Worm (Caenorhabditis elegans) whole organism, L4 larva: ENCODE measurements around the gene Y39A3B.8.

Experiments
- F10B5.3 ChIP-seq: sonication (generic microtip); optimal IDR thresholded peaks from 2 replicates; lab custom pipeline; 2016; ENCODE audit warnings: mild to moderate bottlenecking, missing genetic modification characterization, missing compliant biosample characterization
- F26F4.8 ChIP-seq: fragments of 200-800 bp; sonication (Bioruptor generic); conservative IDR thresholded peaks from 2 replicates; pipeline ENCODE4 v1.3.6; 2022; ENCODE audit warnings: missing genetic modification characterization, missing compliant biosample characterization
- F44E2.7 ChIP-seq: fragments of 200-800 bp; sonication (Bioruptor generic); IDR thresholded peaks from 2 replicates; pipeline ENCODE4 v2.1.2; 2022; ENCODE audit warnings: missing genetic modification characterization, missing compliant biosample characterization
- T26A8.4 ChIP-seq: fragments of 200-800 bp; sonication (Bioruptor generic); IDR thresholded peaks from 2 replicates; pipeline ENCODE4 v1.3.6; 2022; ENCODE audit warnings: missing genetic modification characterization, missing compliant biosample characterization
- Y105C5A.15 ChIP-seq: fragments of 200-800 bp; sonication (Bioruptor generic); IDR thresholded peaks from 2 replicates; pipeline ENCODE4 v1.3.6; 2022; ENCODE audit warnings: missing genetic modification characterization, missing compliant biosample characterization
- Y48G9A.11 ChIP-seq: fragments of 200-800 bp; sonication (Bioruptor generic); IDR thresholded peaks from 2 replicates; pipeline ENCODE4 v1.3.6; 2022; ENCODE audit warnings: missing genetic modification reagents, missing genetic modification characterization, missing compliant biosample characterization
- Y5F2A.4 ChIP-seq: fragments of 200-800 bp; sonication (Bioruptor generic); optimal IDR thresholded peaks from 2 replicates; lab custom pipeline; 2018; ENCODE audit warnings: mild to moderate bottlenecking, missing genetic modification characterization, missing compliant biosample characterization
- Y75B8A.6 ChIP-seq: fragments of 200-800 bp; sonication (Bioruptor generic); IDR thresholded peaks from 2 replicates; pipeline ENCODE4 v1.3.6; 2022; ENCODE audit warnings: missing genetic modification reagents, missing genetic modification characterization, missing compliant biosample characterization
- ZK546.5 ChIP-seq, 2 experiments: sonication (generic microtip); optimal IDR thresholded peaks; 2 replicates each; lab custom pipeline; 2017; ENCODE audit warnings: missing biosample characterization in 2 of 2, missing genetic modification characterization in 2 of 2
- aha-1 ChIP-seq: fragments of 150-350 bp; peaks from one replicate; lab custom pipeline; 2014; ENCODE audit warnings: missing biosample characterization, missing genetic modification characterization
- aly-2 ChIP-seq: sonication (generic microtip); optimal IDR thresholded peaks from 2 replicates; lab custom pipeline; 2018; ENCODE audit warnings: missing biosample characterization, missing genetic modification characterization
- ama-1 ChIP-seq: fragments of 150-350 bp; optimal IDR thresholded peaks from 2 replicates; lab custom pipeline; 2014; ENCODE audit warnings: inconsistent platforms, mixed read lengths
- arid-1 ChIP-seq: fragments of 200-800 bp; sonication (Bioruptor generic); conservative IDR thresholded peaks from 2 replicates; pipeline ENCODE4 v1.3.6; 2022; ENCODE audit warnings: missing genetic modification reagents, missing genetic modification characterization, missing compliant biosample characterization
- ceh-62 ChIP-seq: sonication (generic microtip); optimal IDR thresholded peaks from 2 replicates; lab custom pipeline; 2017; ENCODE audit warnings: missing biosample characterization, missing genetic modification characterization
- daf-12 ChIP-seq: fragments of 150-350 bp; optimal IDR thresholded peaks from 2 replicates; lab custom pipeline; 2014; ENCODE audit warnings: missing biosample characterization, missing genetic modification reagents, missing genetic modification characterization
- dmd-8 ChIP-seq: fragments of 200-800 bp; sonication (Bioruptor generic); IDR thresholded peaks from 2 replicates; pipeline ENCODE4 v1.3.6; 2022; ENCODE audit warnings: missing genetic modification characterization, missing compliant biosample characterization
- dmd-9 ChIP-seq: fragments of 200-800 bp; sonication (Bioruptor generic); IDR thresholded peaks from 2 replicates; pipeline ENCODE4 v1.3.6; 2022; ENCODE audit warnings: missing genetic modification reagents, missing genetic modification characterization, missing compliant biosample characterization
- dpl-1 ChIP-seq: fragments of 150-350 bp; optimal IDR thresholded peaks from 2 replicates; lab custom pipeline; 2014; ENCODE audit warnings: missing biosample characterization, missing genetic modification reagents, missing genetic modification characterization
- fos-1 ChIP-seq: fragments of 150-350 bp; optimal IDR thresholded peaks from 2 replicates; lab custom pipeline; 2014; ENCODE audit warnings: missing biosample characterization, missing genetic modification characterization
- hif-1 ChIP-seq, 2 experiments: sonication (generic microtip); optimal IDR thresholded peaks; 2 replicates each; lab custom pipeline; 2016 to 2017; ENCODE audit warnings: missing compliant biosample characterization in 2 of 2, missing genetic modification characterization in 2 of 2, missing genetic modification reagents in 2 of 2, missing genotype in 2 of 2, mild to moderate bottlenecking in 1 of 2
- hmg-1.1 ChIP-seq: fragments of 200-800 bp; sonication (Bioruptor generic); IDR thresholded peaks from 2 replicates; pipeline ENCODE4 v1.3.6; 2022; ENCODE audit warnings: missing genetic modification reagents, missing genetic modification characterization, missing compliant biosample characterization
- jun-1 ChIP-seq: fragments of 150-350 bp; optimal IDR thresholded peaks from 2 replicates; lab custom pipeline; 2014; ENCODE audit warnings: missing biosample characterization, missing genetic modification reagents, missing genetic modification characterization
- lim-7 ChIP-seq: fragments of 200-800 bp; sonication (Bioruptor generic); IDR thresholded peaks from 2 replicates; pipeline ENCODE4 v1.3.6; 2022; ENCODE audit warnings: missing genetic modification characterization, missing compliant biosample characterization
- lin-1 ChIP-seq: fragments of 200-800 bp; sonication (Bioruptor generic); IDR thresholded peaks from 2 replicates; pipeline ENCODE4 v1.3.6; 2022; ENCODE audit warnings: missing genetic modification reagents, missing genetic modification characterization, missing compliant biosample characterization
- lin-38 ChIP-seq: fragments of 200-800 bp; sonication (Bioruptor generic); IDR thresholded peaks from 2 replicates; pipeline ENCODE4 v1.3.6; 2022; ENCODE audit warnings: missing genetic modification reagents, missing genetic modification characterization, missing compliant biosample characterization
- lir-3 ChIP-seq: sonication (generic microtip); optimal IDR thresholded peaks from 2 replicates; lab custom pipeline; 2016; ENCODE audit warnings: mild to moderate bottlenecking, missing genetic modification characterization, missing compliant biosample characterization
- madf-5 ChIP-seq, 2 experiments: fragments of 200-800 bp; sonication (Bioruptor generic); IDR thresholded peaks; 2 replicates each; pipeline ENCODE4 v1.3.6; 2022; ENCODE audit warnings: missing compliant biosample characterization in 2 of 2, missing genetic modification characterization in 2 of 2
- mep-1 ChIP-seq: fragments of 150-350 bp; sonication (generic microtip); optimal IDR thresholded peaks from 3 replicates; lab custom pipeline; 2014; ENCODE audit warnings: missing biosample characterization, missing genetic modification characterization
- mes-2 ChIP-seq: sonication (generic microtip); optimal IDR thresholded peaks from 2 replicates; lab custom pipeline; 2016; ENCODE audit warnings: missing genotype, mild to moderate bottlenecking, missing genetic modification characterization, missing compliant biosample characterization; ENCODE audit not compliant: poor library complexity, severe bottlenecking
- mxl-3 ChIP-seq: fragments of 200-800 bp; sonication (Bioruptor generic); optimal IDR thresholded peaks from 2 replicates; lab custom pipeline; 2018; ENCODE audit warnings: mild to moderate bottlenecking, missing genetic modification characterization, missing compliant biosample characterization
- nhr-11 ChIP-seq: fragments of 150-350 bp; optimal IDR thresholded peaks from 2 replicates; lab custom pipeline; 2014; ENCODE audit warnings: missing biosample characterization, missing genetic modification characterization
- nhr-237 ChIP-seq: sonication (generic microtip); optimal IDR thresholded peaks from 2 replicates; lab custom pipeline; 2017; ENCODE audit warnings: missing biosample characterization, missing genetic modification characterization
- nhr-41 ChIP-seq: fragments of 200-800 bp; sonication (Bioruptor generic); IDR thresholded peaks from 2 replicates; pipeline ENCODE4 v1.3.6; 2022; ENCODE audit warnings: missing genetic modification reagents, missing genetic modification characterization, missing compliant biosample characterization
- nhr-48 ChIP-seq: sonication (generic microtip); optimal IDR thresholded peaks from 2 replicates; lab custom pipeline; 2016; ENCODE audit warnings: mild to moderate bottlenecking, missing genetic modification characterization, missing compliant biosample characterization
- nhr-76 ChIP-seq: fragments of 150-350 bp; optimal IDR thresholded peaks from 2 replicates; lab custom pipeline; 2014; ENCODE audit warnings: missing biosample characterization, missing genetic modification characterization
- nhr-77 ChIP-seq: fragments of 150-350 bp; optimal IDR thresholded peaks from 2 replicates; lab custom pipeline; 2014; ENCODE audit warnings: missing biosample characterization, missing genetic modification characterization
- pqm-1 ChIP-seq: sonication (generic microtip); optimal IDR thresholded peaks from 2 replicates; lab custom pipeline; 2017; ENCODE audit warnings: missing biosample characterization, missing genetic modification characterization
- sdz-12 ChIP-seq: fragments of 200-800 bp; sonication (Bioruptor generic); optimal IDR thresholded peaks from 2 replicates; lab custom pipeline; 2018; ENCODE audit warnings: mild to moderate bottlenecking, missing genetic modification characterization, missing compliant biosample characterization
- snpc-1.2 ChIP-seq: fragments of 200-800 bp; sonication (Bioruptor generic); IDR thresholded peaks from 2 replicates; pipeline ENCODE4 v1.3.6; 2022; ENCODE audit warnings: missing genetic modification reagents, missing genetic modification characterization, missing compliant biosample characterization
- spr-3 ChIP-seq: fragments of 200-800 bp; sonication (Bioruptor generic); optimal IDR thresholded peaks from 2 replicates; lab custom pipeline; 2018; ENCODE audit warnings: mild to moderate bottlenecking, missing genetic modification characterization, missing compliant biosample characterization
- unc-130 ChIP-seq: sonication (generic microtip); optimal IDR thresholded peaks from 2 replicates; lab custom pipeline; 2016; ENCODE audit warnings: missing genetic modification reagents, missing genetic modification characterization, missing compliant biosample characterization
- vab-7 ChIP-seq: fragments of 200-800 bp; sonication (Bioruptor generic); IDR thresholded peaks from 2 replicates; pipeline ENCODE4 v1.3.6; 2022; ENCODE audit warnings: missing genetic modification reagents, missing genetic modification characterization, missing compliant biosample characterization
- zfp-2 ChIP-seq: sonication (generic microtip); optimal IDR thresholded peaks from 2 replicates; lab custom pipeline; 2016; ENCODE audit warnings: mild to moderate bottlenecking, missing genetic modification characterization, missing compliant biosample characterization
- zfp-3 ChIP-seq: fragments of 200-800 bp; sonication (Bioruptor generic); conservative IDR thresholded peaks from 2 replicates; pipeline ENCODE4 v1.3.6; 2022; ENCODE audit warnings: missing genetic modification reagents, missing genetic modification characterization, missing compliant biosample characterization
- ztf-7 ChIP-seq: fragments of 150-350 bp; optimal IDR thresholded peaks from 2 replicates; lab custom pipeline; 2014; ENCODE audit warnings: missing biosample characterization, missing genetic modification characterization

Y39A3B.8 gene

DNA sequence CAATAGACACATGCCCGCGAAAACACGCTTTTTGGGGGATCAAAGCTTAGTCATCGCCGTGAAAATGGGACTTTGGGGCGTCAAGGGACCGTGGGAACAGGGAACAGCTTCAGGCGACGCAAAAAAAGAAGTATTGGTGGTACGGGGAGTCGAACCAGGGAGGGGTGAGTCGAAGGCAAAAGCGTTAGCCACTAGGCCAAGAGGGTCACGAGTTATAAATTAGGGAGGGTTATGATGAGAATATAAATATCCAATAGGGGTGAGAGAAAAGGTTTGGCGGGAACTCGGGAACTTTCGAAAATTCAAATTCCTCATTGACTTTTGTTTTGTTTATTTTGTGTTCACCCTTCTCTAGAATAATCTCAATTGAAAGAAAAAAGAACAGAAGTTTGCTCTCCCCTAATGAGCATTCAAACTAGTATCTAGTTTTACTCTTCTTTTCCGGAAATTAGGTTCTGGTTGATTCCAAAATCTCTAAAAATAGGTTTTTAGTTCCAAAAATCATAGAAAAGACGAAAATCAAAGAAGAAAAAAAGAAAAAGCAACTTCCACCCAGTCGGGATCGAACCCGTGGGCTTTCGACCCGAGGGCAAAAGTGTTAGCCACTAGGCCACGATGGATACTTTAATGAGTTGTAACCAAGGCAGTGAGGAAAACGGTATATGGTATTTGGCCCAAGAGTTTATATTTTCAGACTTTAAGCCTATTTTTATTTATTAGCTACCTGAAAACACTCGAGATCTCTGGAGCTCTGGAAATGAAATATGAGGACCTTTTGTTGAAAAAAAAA lies 43.2 kb downstream of the Y39A3B.8 start (continued):
- TF ChIP-seq F44E2.7 (GFP tag; lab: Robert Waterston, UW) (peak; percentile 82), madf-5 (GFP tag; IDR thresholded peaks at IDR 0.05; lab: Robert Waterston, UW) (peak; percentile 48 to 87; a peak in 2 of 4 replicates), nhr-41 (GFP tag; lab: Robert Waterston, UW) (peak; percentile 63; the same call in 1 of the 2 replicates), Y48G9A.11 (GFP tag; lab: Robert Waterston, UW) (peak; percentile 65), ZK546.5 (tag; optimal IDR thresholded peaks at IDR 0.05; lab: Kevin White, UChicago) (no peak), Y5F2A.4 (GFP tag; lab: Kevin White, UChicago) (no peak), nhr-76 (no peak), lir-3 (tag; lab: Kevin White, UChicago) (no peak), fos-1 (tag; lab: Kevin White, UChicago) (no peak), ceh-62 (no peak), Y75B8A.6 (GFP tag; lab: Robert Waterston, UW) (peak; percentile 58; the same call in 1 of the 2 replicates), mes-2 (no peak), spr-3 (GFP tag; lab: Kevin White, UChicago) (no peak), nhr-11 (tag; lab: Kevin White, UChicago) (no peak), mxl-3 (no peak), hif-1 (tag; optimal IDR thresholded peaks at IDR 0.05; lab: Kevin White, UChicago) (no peak), dmd-9 (GFP tag; lab: Robert Waterston, UW) (no peak), jun-1 (tag; lab: Kevin White, UChicago) (no peak), unc-130 (GFP tag; lab: Kevin White, UChicago) (peak; percentile 1), hmg-1.1 (GFP tag; lab: Robert Waterston, UW) (no peak), F26F4.8 (GFP tag; lab: Robert Waterston, UW) (peak; percentile 91), pqm-1 (tag; lab: Kevin White, UChicago) (no peak)

DNA sequence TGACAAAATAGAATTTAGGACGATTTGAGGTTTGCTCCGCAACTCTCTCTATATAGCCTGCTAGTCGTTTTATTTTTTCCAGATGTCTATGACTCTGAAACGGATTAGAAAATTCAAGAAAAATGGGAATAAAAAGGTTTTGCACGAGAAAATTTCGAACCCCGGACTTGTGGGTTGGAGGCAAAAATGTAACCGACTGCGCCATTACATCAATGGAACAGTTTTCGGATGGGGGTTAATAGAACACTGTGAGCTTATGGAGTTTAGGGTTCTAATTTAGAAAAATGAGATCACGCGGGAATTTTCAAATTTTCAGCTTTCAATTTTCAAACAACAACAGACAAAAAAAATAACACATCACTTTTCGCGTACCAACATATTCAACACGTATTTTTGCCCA lies 44.0 kb downstream of the Y39A3B.8 start:
- TF ChIP-seq Y105C5A.15 (GFP tag; lab: Robert Waterston, UW) (no peak), daf-12 (no peak), aha-1 (tag; lab: Kevin White, UChicago) (peak; percentile 4), lin-1 (GFP tag; lab: Robert Waterston, UW) (no peak), vab-7 (GFP tag; lab: Robert Waterston, UW) (0 out of 2 replicates have a peak, but pooled peaks have one; percentile 15), lim-7 (GFP tag; lab: Robert Waterston, UW) (peak; percentile 74), snpc-1.2 (GFP tag; lab: Robert Waterston, UW) (no peak), zfp-3 (GFP tag; lab: Robert Waterston, UW) (peak; percentile 29; the same call in 1 of the 2 replicates), dmd-8 (0 out of 2 replicates have a peak, but pooled peaks have one; percentile 40), lin-38 (GFP tag; lab: Robert Waterston, UW) (peak; percentile 47), arid-1 (0 out of 2 replicates have a peak, but pooled peaks have one; percentile 22)

DNA sequence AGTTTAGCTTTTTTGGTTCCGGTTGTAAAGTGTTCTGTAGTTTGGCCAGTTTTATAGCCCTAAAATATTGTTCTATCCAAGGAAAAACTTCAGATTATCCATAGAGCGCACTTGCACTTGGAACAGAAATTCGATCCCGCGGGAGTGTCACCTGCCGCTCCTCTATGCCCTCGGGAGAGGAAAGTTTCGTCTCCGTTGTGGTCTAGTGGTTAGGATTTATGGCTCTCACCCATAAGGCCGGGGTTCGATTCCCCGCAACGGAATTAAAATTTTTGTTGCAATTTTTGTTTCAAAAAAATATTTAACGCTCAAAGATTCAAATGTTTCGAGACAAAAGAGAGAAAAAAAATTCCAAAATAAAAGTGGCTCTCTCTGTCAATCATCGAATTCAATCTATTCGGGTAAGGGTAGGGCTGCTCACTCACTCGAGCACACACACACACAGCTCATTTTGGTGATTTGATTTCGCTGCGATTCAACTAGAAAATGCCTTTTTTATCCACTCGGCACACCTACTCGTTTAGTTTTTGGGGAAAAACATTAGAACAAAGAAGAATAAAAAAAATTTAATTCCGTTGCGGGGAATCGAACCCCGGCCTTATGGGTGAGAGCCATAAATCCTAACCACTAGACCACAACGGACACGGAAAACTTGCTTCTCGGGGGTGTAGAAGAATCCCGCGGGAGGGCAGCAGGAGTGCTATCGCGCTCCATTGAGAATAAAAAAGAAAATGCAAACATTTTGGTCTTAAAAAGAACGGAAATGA lies 44.7 kb downstream of the Y39A3B.8 start:
- peak; percentile 84 for TF ChIP-seq lim-7 (GFP tag; lab: Robert Waterston, UW)
- peak; percentile 68; the same call in 1 of the 2 replicates for TF ChIP-seq arid-1
- TF ChIP-seq ama-1 (lab: Kevin White, UChicago): no peak
- TF ChIP-seq sdz-12 (GFP tag; lab: Kevin White, UChicago): no peak
- TF ChIP-seq mep-1 (tag; lab: Kevin White, UChicago): peak; percentile 24
- TF ChIP-seq F10B5.3 (tag; lab: Kevin White, UChicago): no peak
- TF ChIP-seq Y5F2A.4 (GFP tag; lab: Kevin White, UChicago): no peak
- TF ChIP-seq nhr-77 (tag; lab: Kevin White, UChicago): no peak
- no peak for TF ChIP-seq aly-2 (tag; lab: Kevin White, UChicago)
- no peak for TF ChIP-seq Y75B8A.6 (GFP tag; lab: Robert Waterston, UW)
- TF ChIP-seq dmd-8: peak; percentile 81
- no peak for TF ChIP-seq daf-12
- TF ChIP-seq spr-3 (GFP tag; lab: Kevin White, UChicago): peak; percentile 37
- TF ChIP-seq nhr-11 (tag; lab: Kevin White, UChicago): no peak
- peak; percentile 11 for TF ChIP-seq dpl-1 (GFP tag; lab: Kevin White, UChicago)
- TF ChIP-seq nhr-48 (tag; lab: Kevin White, UChicago): no peak
- TF ChIP-seq ztf-7 (tag; lab: Kevin White, UChicago): no peak
- no peak for TF ChIP-seq zfp-3 (GFP tag; lab: Robert Waterston, UW)
- peak; percentile 23 for TF ChIP-seq T26A8.4 (GFP tag; lab: Robert Waterston, UW)
- no peak for TF ChIP-seq zfp-2 (tag; lab: Kevin White, UChicago)
- TF ChIP-seq jun-1 (tag; lab: Kevin White, UChicago): no peak
- peak; percentile 97 for TF ChIP-seq lin-38 (GFP tag; lab: Robert Waterston, UW)
- no peak for TF ChIP-seq nhr-237 (tag; lab: Kevin White, UChicago)
